Fruit fly (Drosophila melanogaster) whole organism, pupa: ENCODE results near the gene CG6847.
"Not testable (repeated sequence)": the region's sequence is repeated elsewhere in the genome, so short reads cannot be mapped to it uniquely, and the experiment has no call there.

Experiments used
- CG10348 ChIP-seq: fragments of 200-800 bp; sonication (Bioruptor generic); IDR thresholded peaks from 2 replicates; pipeline ENCODE4 v1.3.6; 2022; ENCODE audit warnings: missing biosample characterization, missing genetic modification characterization
- CG12605 ChIP-seq: fragments of 200-800 bp; sonication (Bioruptor generic); IDR thresholded peaks from 2 replicates; pipeline ENCODE4 v1.3.6; 2022; ENCODE audit warnings: missing biosample characterization, missing genetic modification characterization
- CG13204 ChIP-seq: fragments of 200-800 bp; sonication (Bioruptor generic); optimal IDR thresholded peaks from 2 replicates; lab custom pipeline; 2018; ENCODE audit warnings: missing biosample characterization, mild to moderate bottlenecking, missing genetic modification characterization, moderate library complexity
- CG14655 ChIP-seq: fragments of 200-800 bp; sonication (Bioruptor generic); optimal IDR thresholded peaks from 3 replicates; lab custom pipeline; 2017; ENCODE audit warnings: mild to moderate bottlenecking, missing biosample characterization, missing genetic modification reagents, missing genetic modification characterization
- CG15710 ChIP-seq: fragments of 200-800 bp; sonication (Bioruptor generic); optimal IDR thresholded peaks from 2 replicates; lab custom pipeline; 2018; ENCODE audit warnings: missing biosample characterization, mild to moderate bottlenecking, missing genetic modification characterization, moderate library complexity
- CG17806 ChIP-seq: fragments of 200-800 bp; sonication (Bioruptor generic); optimal IDR thresholded peaks from 2 replicates; lab custom pipeline; 2018; ENCODE audit warnings: missing biosample characterization, mild to moderate bottlenecking, missing genetic modification characterization, moderate library complexity
- CG32121 ChIP-seq: fragments of 200-800 bp; sonication (Bioruptor generic); IDR thresholded peaks from 2 replicates; pipeline ENCODE4 v1.3.6; 2022; ENCODE audit warnings: missing biosample characterization, missing genetic modification characterization
- CG34367 ChIP-seq: fragments of 200-800 bp; sonication (Bioruptor generic); optimal IDR thresholded peaks from 2 replicates; lab custom pipeline; 2018; ENCODE audit warnings: missing biosample characterization, mild to moderate bottlenecking, missing genetic modification characterization
- CG4496 ChIP-seq: fragments of 200-800 bp; sonication (Bioruptor generic); IDR thresholded peaks from 3 replicates; pipeline ENCODE4 v1.3.6; 2022; ENCODE audit warnings: missing biosample characterization, missing genetic modification characterization
- CG8159 ChIP-seq: fragments of 200-800 bp; sonication (Bioruptor generic); optimal IDR thresholded peaks from 3 replicates; lab custom pipeline; 2018; ENCODE audit warnings: missing biosample characterization, mild to moderate bottlenecking, missing genetic modification characterization, moderate library complexity
- CG8301 ChIP-seq: fragments of 200-800 bp; sonication (Bioruptor generic); optimal IDR thresholded peaks from 2 replicates; lab custom pipeline; 2018; ENCODE audit warnings: missing biosample characterization, mild to moderate bottlenecking, missing genetic modification characterization
- CG9948 ChIP-seq: fragments of 200-800 bp; sonication (Bioruptor generic); optimal IDR thresholded peaks from 2 replicates; lab custom pipeline; 2018; ENCODE audit warnings: missing biosample characterization, mild to moderate bottlenecking, missing genetic modification characterization, moderate library complexity
- D1 ChIP-seq: fragments of 200-800 bp; sonication (Bioruptor generic); optimal IDR thresholded peaks from 2 replicates; lab custom pipeline; 2018; ENCODE audit warnings: missing biosample characterization, mild to moderate bottlenecking, missing genetic modification characterization, moderate library complexity
- EcR ChIP-seq: fragments of 200-800 bp; sonication (Bioruptor generic); optimal IDR thresholded peaks from 3 replicates; lab custom pipeline; 2019; ENCODE audit warnings: missing biosample characterization, missing genetic modification characterization, mild to moderate bottlenecking, moderate library complexity, missing genetic modification reagents
- Ets98B ChIP-seq: fragments of 200-800 bp; sonication (Bioruptor generic); IDR thresholded peaks from 2 replicates; pipeline ENCODE4 v1.3.6; 2022; ENCODE audit warnings: missing biosample characterization, missing genetic modification characterization
- Pif1A ChIP-seq: fragments of 200-800 bp; sonication (Bioruptor generic); optimal IDR thresholded peaks from 3 replicates; lab custom pipeline; 2016; ENCODE audit warnings: missing biosample characterization, missing genetic modification characterization
- Pif1B ChIP-seq: fragments of 200-800 bp; sonication (Bioruptor generic); optimal IDR thresholded peaks from 3 replicates; lab custom pipeline; 2016; ENCODE audit warnings: missing biosample characterization, missing genetic modification characterization
- Snoo ChIP-seq: fragments of 200-800 bp; sonication (Bioruptor generic); optimal IDR thresholded peaks from 3 replicates; lab custom pipeline; 2017; ENCODE audit warnings: missing biosample characterization, mild to moderate bottlenecking, missing genetic modification characterization, inconsistent platforms
- fd96Ca ChIP-seq: fragments of 200-800 bp; sonication (Bioruptor generic); IDR thresholded peaks from 3 replicates; pipeline ENCODE4 v1.3.6; 2022; ENCODE audit warnings: missing biosample characterization, missing genetic modification characterization
- gl ChIP-seq: fragments of 200-800 bp; sonication (Bioruptor generic); optimal IDR thresholded peaks from 2 replicates; lab custom pipeline; 2018; ENCODE audit warnings: missing biosample characterization, mild to moderate bottlenecking, missing genetic modification characterization
- rn ChIP-seq: fragments of 200-800 bp; sonication (Bioruptor generic); IDR thresholded peaks from 2 replicates; pipeline ENCODE4 v1.3.6; 2022; ENCODE audit warnings: missing biosample characterization, missing genetic modification characterization

The CG6847 gene

DNA sequence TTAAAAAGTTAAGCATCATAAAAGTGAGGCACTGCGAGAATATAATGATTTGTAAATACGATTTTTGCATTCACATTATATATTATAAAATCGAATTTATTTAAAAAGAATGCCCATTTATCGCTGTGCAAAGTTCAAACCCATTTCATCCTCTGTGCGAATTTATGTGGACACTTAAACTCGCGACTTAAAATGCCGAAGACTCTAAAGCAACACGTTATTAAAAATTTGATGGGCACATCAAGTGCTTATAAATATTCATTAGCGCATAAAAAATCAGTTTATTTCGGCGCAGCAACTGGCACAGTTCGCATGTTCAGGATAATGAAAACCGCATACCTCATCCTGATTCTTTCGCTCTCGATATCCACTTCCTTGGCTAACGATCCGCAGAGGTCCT lies 23.4 kb upstream of the CG6847 start, which contains the start of gene CG6788:
CG6788 (plus strand) TSS at position 301 of the 400 bp plus-strand sequence.
- no peak for TF ChIP-seq CG4496 (GFP tag; lab: Robert Waterston, UW)

DNA sequence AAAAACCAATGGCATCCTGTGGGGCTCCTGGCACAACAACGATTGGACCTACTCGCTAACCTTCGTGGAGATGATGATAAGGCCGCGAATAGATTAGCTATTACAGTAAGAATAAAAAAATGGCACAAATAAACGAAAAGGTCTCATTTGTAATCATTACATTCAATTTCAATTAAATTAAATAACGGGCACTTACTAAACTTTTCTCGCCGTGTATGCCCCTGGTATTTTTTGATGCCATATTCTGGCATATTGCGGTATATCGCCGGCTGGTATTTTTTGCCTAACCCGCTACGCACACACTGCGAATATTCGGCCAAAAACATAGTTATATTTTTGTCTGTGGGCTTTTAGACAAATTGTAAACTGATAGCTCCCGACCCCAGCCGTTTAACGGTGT lies 22.0 kb upstream of the CG6847 start, which contains the start of gene Gss1:
Gss1 (plus strand) TSS at position 301 of the 400 bp plus-strand sequence.
- not testable (repeated sequence) for TF ChIP-seq CG14655 (GFP tag; lab: Kevin White, UChicago); CG15710 (tag; lab: Kevin White, UChicago); EcR (GFP tag; lab: Kevin White, UChicago)

dm6 chrX:17899402-17899801 lies 11.9 kb upstream of the CG6847 start, which contains the start of gene Gss2:
TSS of gene Gss2 (plus strand) at chrX:17899702.
- TF ChIP-seq gl (tag; lab: Kevin White, UChicago); CG14655 (GFP tag; lab: Kevin White, UChicago); Pif1A (GFP tag; lab: Kevin White, UChicago): not testable (repeated sequence)

dm6 chrX:17907184-17908006 lies 3.9 kb upstream of the CG6847 start, which contains the start of the genes CG7772 and Vps4:
TSS of gene CG7772 (minus strand) at chrX:17907261.
TSS of gene Vps4 (plus strand) at chrX:17907692.
- no peak for TF ChIP-seq CG32121
- TF ChIP-seq rn (GFP tag; lab: Robert Waterston, UW): no peak

- no peak for TF ChIP-seq CG17806 (tag; lab: Kevin White, UChicago)
- no peak for TF ChIP-seq CG8301 (tag; lab: Kevin White, UChicago)
- TF ChIP-seq EcR (GFP tag; lab: Kevin White, UChicago): no peak
- TF ChIP-seq rn (GFP tag; lab: Robert Waterston, UW): no peak
- TF ChIP-seq gl (tag; lab: Kevin White, UChicago): no peak
- TF ChIP-seq Snoo (tag; lab: Kevin White, UChicago): no peak
- no peak for TF ChIP-seq CG10348 (GFP tag; lab: Robert Waterston, UW)
- 0 out of 3 replicates have a peak, but pooled peaks have one; percentile 27 for TF ChIP-seq CG4496 (GFP tag; lab: Robert Waterston, UW)
Observed at dm6 chrX:17910606-17910940, 689 bp upstream of the CG6847 start.

DNA sequence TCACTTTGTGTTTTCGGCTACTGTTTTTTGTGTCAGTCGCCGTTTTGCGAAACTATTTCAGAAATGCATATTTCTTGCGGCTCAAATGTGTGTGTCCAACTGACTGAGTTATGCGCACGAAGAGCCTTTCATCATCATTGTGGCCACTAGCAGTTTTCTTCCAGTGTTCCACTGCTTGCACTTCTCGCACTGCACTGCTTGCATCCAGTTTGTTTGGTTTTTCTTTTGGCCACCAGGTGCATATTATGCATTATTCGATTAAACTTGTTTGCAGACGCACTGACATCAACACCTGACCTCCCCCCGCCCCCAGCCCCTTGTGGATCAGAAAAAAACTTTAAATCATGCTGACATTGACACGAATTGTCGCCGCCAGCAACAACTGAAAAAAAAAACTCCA lies 1.3 kb downstream of the CG6847 start:
- TF ChIP-seq CG4496 (GFP tag; lab: Robert Waterston, UW) (peak; percentile 42; the same call in 1 of the 3 replicates), D1 (tag; lab: Kevin White, UChicago) (no peak)
- TF ChIP-seq, all 21 proteins: peak for 1

DNA sequence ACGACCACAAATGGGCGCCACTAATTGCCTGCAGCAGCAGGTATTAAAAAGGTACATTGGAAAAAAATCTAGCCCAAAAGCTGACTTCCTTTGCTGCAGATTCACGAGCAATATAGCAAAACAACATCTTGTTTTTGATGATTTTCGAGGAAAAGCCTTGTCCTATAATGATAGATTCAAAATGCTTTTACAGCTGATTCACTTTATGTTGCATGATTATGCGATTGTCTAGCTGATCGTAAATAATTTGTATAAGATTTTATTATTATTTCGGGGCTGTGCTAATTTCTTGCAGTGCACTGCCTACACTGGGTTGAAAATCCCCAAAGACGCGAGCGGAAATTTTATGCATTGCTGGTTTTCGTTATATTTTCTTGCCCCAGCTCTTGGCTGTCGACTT lies 3.2 kb downstream of the CG6847 start:
- TF ChIP-seq gl (tag; lab: Kevin White, UChicago): no peak
- peak; percentile 46; the same call in 1 of the 2 replicates for TF ChIP-seq CG10348 (GFP tag; lab: Robert Waterston, UW)
- TF ChIP-seq rn (GFP tag; lab: Robert Waterston, UW): 0 out of 2 replicates have a peak, but pooled peaks have one; percentile 15
- no peak for TF ChIP-seq D1 (tag; lab: Kevin White, UChicago)
- peak; percentile 71 for TF ChIP-seq CG14655 (GFP tag; lab: Kevin White, UChicago)
- no peak for TF ChIP-seq CG13204 (GFP tag; lab: Kevin White, UChicago)
- TF ChIP-seq CG12605 (GFP tag; lab: Robert Waterston, UW): no peak
- TF ChIP-seq CG34367: no peak
- peak; percentile 17 for TF ChIP-seq Pif1B (GFP tag; lab: Kevin White, UChicago)
- TF ChIP-seq CG4496 (GFP tag; lab: Robert Waterston, UW): peak; percentile 52; the same call in 1 of the 3 replicates
- TF ChIP-seq Pif1A (GFP tag; lab: Kevin White, UChicago): peak; percentile 24
- TF ChIP-seq fd96Ca (GFP tag; lab: Robert Waterston, UW): peak; percentile 57; the same call in 1 of the 3 replicates
- TF ChIP-seq CG9948 (tag; lab: Kevin White, UChicago): peak; percentile 20
- no peak for TF ChIP-seq CG17806 (tag; lab: Kevin White, UChicago)
- no peak for TF ChIP-seq EcR (GFP tag; lab: Kevin White, UChicago)
- TF ChIP-seq CG32121: peak; percentile 46; the same call in 1 of the 2 replicates
- TF ChIP-seq Ets98B: 0 out of 2 replicates have a peak, but pooled peaks have one; percentile 11
- no peak for TF ChIP-seq CG15710 (tag; lab: Kevin White, UChicago)
- peak; percentile 55 for TF ChIP-seq CG8301 (tag; lab: Kevin White, UChicago)
- TF ChIP-seq Snoo (tag; lab: Kevin White, UChicago): no peak
- no peak for TF ChIP-seq CG8159 (tag; lab: Kevin White, UChicago)
